Worm (Caenorhabditis elegans) whole organism, L4 larva: ENCODE measurements around the gene F22F7.2.

Experiments
- Y5F2A.4 ChIP-seq: fragments of 200-800 bp; sonication (Bioruptor generic); optimal IDR thresholded peaks from 2 replicates; lab custom pipeline; 2018; ENCODE audit warnings: mild to moderate bottlenecking, missing genetic modification characterization, missing compliant biosample characterization
- aha-1 ChIP-seq: fragments of 150-350 bp; peaks from one replicate; lab custom pipeline; 2014; ENCODE audit warnings: missing biosample characterization, missing genetic modification characterization
- aly-2 ChIP-seq: sonication (generic microtip); optimal IDR thresholded peaks from 2 replicates; lab custom pipeline; 2018; ENCODE audit warnings: missing biosample characterization, missing genetic modification characterization
- attf-4 ChIP-seq: sonication (generic microtip); optimal IDR thresholded peaks from 3 replicates; lab custom pipeline; 2017; ENCODE audit warnings: missing biosample characterization, missing genetic modification characterization
- daf-19 ChIP-seq: fragments of 200-800 bp; sonication (Bioruptor generic); conservative IDR thresholded peaks from 2 replicates; pipeline ENCODE4 v1.3.6; 2022; ENCODE audit warnings: missing genetic modification characterization, missing compliant biosample characterization
- fkh-10 ChIP-seq: fragments of 150-350 bp; optimal IDR thresholded peaks from 2 replicates; lab custom pipeline; 2014; ENCODE audit warnings: missing biosample characterization, missing genetic modification reagents, missing genetic modification characterization
- hlh-11 ChIP-seq: fragments of 200-800 bp; sonication (Bioruptor generic); optimal IDR thresholded peaks from 2 replicates; lab custom pipeline; 2018; ENCODE audit warnings: mild to moderate bottlenecking, missing genetic modification characterization, missing compliant biosample characterization
- hlh-30 ChIP-seq: sonication (generic microtip); optimal IDR thresholded peaks from 2 replicates; lab custom pipeline; 2017; ENCODE audit warnings: antibody characterized with exemption, mild to moderate bottlenecking, missing genetic modification characterization, missing compliant biosample characterization; ENCODE audit not compliant: insufficient read depth
- lin-13 ChIP-seq: fragments of 150-350 bp; optimal IDR thresholded peaks from 2 replicates; lab custom pipeline; 2014; ENCODE audit warnings: missing biosample characterization, missing genetic modification reagents, missing genetic modification characterization
- lin-15B ChIP-seq: fragments of 150-350 bp; sonication (generic microtip); optimal IDR thresholded peaks from 3 replicates; lab custom pipeline; 2014; ENCODE audit warnings: missing biosample characterization, missing genetic modification characterization
- mdt-29 ChIP-seq: fragments of 200-800 bp; sonication (Bioruptor generic); IDR thresholded peaks from 2 replicates; pipeline ENCODE4 v1.3.6; 2022; ENCODE audit warnings: missing genetic modification reagents, missing genetic modification characterization, missing compliant biosample characterization
- nhr-25 ChIP-seq: sonication (generic microtip); optimal IDR thresholded peaks from 2 replicates; lab custom pipeline; 2017; ENCODE audit warnings: missing genetic modification characterization, mild to moderate bottlenecking, missing compliant biosample characterization, antibody characterized with exemption, moderate library complexity, borderline replicate concordance; ENCODE audit not compliant: insufficient read depth
- nhr-77 ChIP-seq: fragments of 150-350 bp; optimal IDR thresholded peaks from 2 replicates; lab custom pipeline; 2014; ENCODE audit warnings: missing biosample characterization, missing genetic modification characterization
- saeg-2 ChIP-seq: fragments of 200-800 bp; sonication (Bioruptor generic); IDR thresholded peaks from 2 replicates; pipeline ENCODE4 v1.3.6; 2022; ENCODE audit warnings: missing genetic modification reagents, missing genetic modification characterization, missing compliant biosample characterization

Gene F22F7.2

DNA sequence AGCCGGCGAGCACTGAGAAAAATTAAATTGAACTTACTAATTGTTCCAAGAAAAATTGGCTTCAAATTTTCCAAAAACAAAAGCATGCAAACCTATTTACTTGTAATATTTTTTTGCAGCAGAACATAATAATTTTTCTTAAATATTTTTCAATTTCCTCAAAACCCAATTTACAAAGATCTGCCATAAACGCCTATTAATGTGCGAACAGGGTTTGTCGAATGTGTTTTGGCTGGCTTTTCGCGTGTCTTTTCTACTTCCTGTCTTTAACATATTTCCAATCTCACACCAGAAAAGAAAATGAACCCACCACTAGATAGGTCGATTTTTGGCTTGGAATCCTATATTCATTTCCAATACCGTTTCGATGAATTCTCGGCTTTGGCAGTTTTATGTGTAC lies 52.7 kb downstream of the F22F7.2 start, which contains the start of gene C45H4.18:
Gene C45H4.18, plus strand, starts transcription at position 301 of the 400 bp plus-strand sequence.
- no peak for TF ChIP-seq lin-15B (tag; lab: Kevin White, UChicago)
- no peak for TF ChIP-seq nhr-77
- no peak for TF ChIP-seq Y5F2A.4 (GFP tag; lab: Kevin White, UChicago)
- no peak for TF ChIP-seq hlh-30 (tag; lab: Kevin White, UChicago)
- TF ChIP-seq saeg-2 (GFP tag; lab: Robert Waterston, UW), result no peak
- TF ChIP-seq aha-1, result no peak
- no peak for TF ChIP-seq mdt-29 (GFP tag; lab: Robert Waterston, UW)
- TF ChIP-seq hlh-11 (tag; lab: Kevin White, UChicago), result no peak
- no peak for TF ChIP-seq lin-13 (GFP tag; lab: Kevin White, UChicago)
- TF ChIP-seq attf-4 (tag; lab: Kevin White, UChicago), result no peak
- TF ChIP-seq aly-2 (tag; lab: Kevin White, UChicago), result no peak
- TF ChIP-seq fkh-10 (GFP tag; lab: Kevin White, UChicago), result no peak
- no peak for TF ChIP-seq nhr-25 (tag; lab: Kevin White, UChicago)
- no peak for TF ChIP-seq daf-19 (GFP tag; lab: Robert Waterston, UW)
